Worm (Caenorhabditis elegans) whole organism, late embryonic: ENCODE results near the gene C34D1.4.

ENCODE experiments used
- C38D4.7 ChIP-seq: fragments of 200-800 bp; sonication (Bioruptor generic); optimal IDR thresholded peaks from 2 replicates; lab custom pipeline; 2018; ENCODE audit warnings: mild to moderate bottlenecking, missing genetic modification characterization, moderate library complexity, missing compliant biosample characterization
- Y22D7AL.16 ChIP-seq: sonication (generic microtip); optimal IDR thresholded peaks from 2 replicates; lab custom pipeline; 2016; ENCODE audit warnings: missing genetic modification characterization, missing compliant biosample characterization
- ahr-1 ChIP-seq: sonication (generic microtip); optimal IDR thresholded peaks from 2 replicates; lab custom pipeline; 2016; ENCODE audit warnings: missing genetic modification characterization, missing compliant biosample characterization
- ama-1 ChIP-seq: fragments of 150-350 bp; optimal IDR thresholded peaks from 2 replicates; lab custom pipeline; 2014
- ceh-14 ChIP-seq: sonication (generic microtip); optimal IDR thresholded peaks from 2 replicates; lab custom pipeline; 2016; ENCODE audit warnings: missing genotype, missing genetic modification characterization, missing compliant biosample characterization
- ceh-18 ChIP-seq: sonication (generic microtip); optimal IDR thresholded peaks from 2 replicates; lab custom pipeline; 2016; ENCODE audit warnings: missing genetic modification characterization, missing compliant biosample characterization
- ceh-24 ChIP-seq: sonication (generic microtip); optimal IDR thresholded peaks from 2 replicates; lab custom pipeline; 2016; ENCODE audit warnings: mild to moderate bottlenecking, missing genetic modification characterization, missing compliant biosample characterization
- ceh-30 ChIP-seq: fragments of 150-350 bp; optimal IDR thresholded peaks from 2 replicates; lab custom pipeline; 2014; ENCODE audit warnings: missing biosample characterization, missing genetic modification characterization
- ceh-45 ChIP-seq: fragments of 200-800 bp; sonication (Bioruptor generic); IDR thresholded peaks from 2 replicates; pipeline ENCODE4 v1.3.6; 2022; ENCODE audit warnings: missing genetic modification reagents, missing genetic modification characterization, missing compliant biosample characterization
- dmd-4 ChIP-seq: sonication (generic microtip); optimal IDR thresholded peaks from 2 replicates; lab custom pipeline; 2016; ENCODE audit warnings: borderline replicate concordance, missing genetic modification characterization, missing compliant biosample characterization
- elt-2 ChIP-seq: sonication (generic microtip); optimal IDR thresholded peaks from 2 replicates; lab custom pipeline; 2016; ENCODE audit warnings: missing genetic modification reagents, missing genetic modification characterization, missing compliant biosample characterization
- fkh-10 ChIP-seq: fragments of 150-350 bp; optimal IDR thresholded peaks from 2 replicates; lab custom pipeline; 2014; ENCODE audit warnings: missing biosample characterization, missing genetic modification reagents, missing genetic modification characterization
- hlh-30 ChIP-seq: sonication (generic microtip); optimal IDR thresholded peaks from 2 replicates; lab custom pipeline; 2017; ENCODE audit warnings: antibody characterized with exemption, missing genetic modification characterization, missing compliant biosample characterization; ENCODE audit not compliant: insufficient read depth
- hlh-8 ChIP-seq: sonication (generic microtip); optimal IDR thresholded peaks from 2 replicates; lab custom pipeline; 2016; ENCODE audit warnings: missing genotype, missing genetic modification characterization, missing compliant biosample characterization
- lin-11 ChIP-seq: fragments of 200-800 bp; sonication (Bioruptor generic); optimal IDR thresholded peaks from 2 replicates; lab custom pipeline; 2018; ENCODE audit warnings: mild to moderate bottlenecking, missing genetic modification characterization, missing compliant biosample characterization
- madf-2 ChIP-seq: sonication (generic microtip); optimal IDR thresholded peaks from 2 replicates; lab custom pipeline; 2017; ENCODE audit warnings: missing genetic modification characterization, missing compliant biosample characterization
- nfya-1 ChIP-seq: sonication (generic microtip); optimal IDR thresholded peaks from 2 replicates; lab custom pipeline; 2017; ENCODE audit warnings: missing genetic modification characterization, mild to moderate bottlenecking, missing compliant biosample characterization, antibody characterized with exemption, moderate library complexity
- nhr-232 ChIP-seq: sonication (generic microtip); optimal IDR thresholded peaks from 2 replicates; lab custom pipeline; 2016; ENCODE audit warnings: missing genetic modification characterization, missing compliant biosample characterization
- npax-4 ChIP-seq: sonication (generic microtip); optimal IDR thresholded peaks from 2 replicates; lab custom pipeline; 2016; ENCODE audit warnings: missing genetic modification characterization, missing compliant biosample characterization
- odd-2 ChIP-seq: sonication (generic microtip); optimal IDR thresholded peaks from 2 replicates; lab custom pipeline; 2017; ENCODE audit warnings: antibody characterized with exemption, mild to moderate bottlenecking, missing genetic modification characterization, missing compliant biosample characterization
- pax-1 ChIP-seq: fragments of 150-350 bp; optimal IDR thresholded peaks from 2 replicates; lab custom pipeline; 2014; ENCODE audit warnings: missing biosample characterization, missing genetic modification characterization
- pha-4 ChIP-seq: fragments of 150-350 bp; optimal IDR thresholded peaks from 2 replicates; lab custom pipeline; 2018; ENCODE audit warnings: missing biosample characterization, missing genetic modification reagents, missing genetic modification characterization
- pqm-1 ChIP-seq: sonication (generic microtip); optimal IDR thresholded peaks from 2 replicates; lab custom pipeline; 2016; ENCODE audit warnings: missing genetic modification characterization, missing compliant biosample characterization
- ref-2 ChIP-seq: sonication (generic microtip); optimal IDR thresholded peaks from 2 replicates; lab custom pipeline; 2016; ENCODE audit warnings: missing genetic modification characterization, missing compliant biosample characterization
- rnt-1 ChIP-seq: sonication (generic microtip); optimal IDR thresholded peaks from 2 replicates; lab custom pipeline; 2016; ENCODE audit warnings: missing genetic modification characterization, missing compliant biosample characterization
- sdc-2 ChIP-seq: sonication (generic microtip); optimal IDR thresholded peaks from 2 replicates; lab custom pipeline; 2016; ENCODE audit warnings: missing genotype, missing genetic modification characterization, missing compliant biosample characterization
- sox-2 ChIP-seq: fragments of 200-800 bp; sonication (Bioruptor generic); IDR thresholded peaks from 2 replicates; pipeline ENCODE4 v1.3.6; 2022; ENCODE audit warnings: missing genetic modification reagents, missing genetic modification characterization, missing compliant biosample characterization
- sox-4 ChIP-seq: sonication (generic microtip); optimal IDR thresholded peaks from 2 replicates; lab custom pipeline; 2017; ENCODE audit warnings: mild to moderate bottlenecking, missing genetic modification characterization, inconsistent platforms, missing compliant biosample characterization
- unc-3 ChIP-seq, 2 experiments: fragments of 200-800 bp in 1 of 2; sonication (Bioruptor generic) in 1 of 2; sonication (generic microtip) in 1 of 2; conservative IDR thresholded peaks in 1 of 2; optimal IDR thresholded peaks in 1 of 2; 2 replicates each; pipeline versions ENCODE4 v1.3.6 to Lab custom; 2016 to 2022; ENCODE audit warnings: missing compliant biosample characterization in 2 of 2, missing genetic modification characterization in 2 of 2, missing genetic modification reagents in 1 of 2
- unc-42 ChIP-seq: sonication (generic microtip); optimal IDR thresholded peaks from 2 replicates; lab custom pipeline; 2016; ENCODE audit warnings: missing genotype, missing genetic modification characterization, missing compliant biosample characterization
- unc-55 ChIP-seq: sonication (generic microtip); optimal IDR thresholded peaks from 2 replicates; lab custom pipeline; 2017; ENCODE audit warnings: missing biosample characterization, missing genetic modification reagents, missing genetic modification characterization
- ztf-16 ChIP-seq: sonication (generic microtip); optimal IDR thresholded peaks from 2 replicates; lab custom pipeline; 2017; ENCODE audit warnings: missing genetic modification characterization, missing compliant biosample characterization

The C34D1.4 gene

DNA sequence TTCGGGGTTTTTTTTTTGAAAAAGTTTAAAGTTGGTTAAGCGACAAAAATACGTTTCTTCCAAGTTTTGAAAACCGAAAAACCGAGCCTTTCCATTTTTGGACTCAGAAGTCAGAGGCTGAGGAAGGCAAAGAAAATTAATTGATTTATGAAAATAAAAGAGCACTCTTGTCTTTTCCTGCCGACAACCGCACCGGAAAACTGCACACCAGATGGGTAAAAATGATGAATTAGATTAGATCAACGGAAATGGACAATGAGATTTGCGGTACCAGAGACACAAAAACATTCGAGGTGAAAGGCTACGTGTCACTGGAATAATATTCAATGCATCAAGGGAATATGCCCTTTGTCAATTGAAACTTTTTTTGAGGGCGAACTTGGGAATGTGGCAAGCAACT, 35.4 kb upstream of the C34D1.4 start:
- TF ChIP-seq lin-11 (tag; lab: Kevin White, UChicago) = no peak
- TF ChIP-seq unc-42 (tag; lab: Kevin White, UChicago) = peak; percentile 73

DNA sequence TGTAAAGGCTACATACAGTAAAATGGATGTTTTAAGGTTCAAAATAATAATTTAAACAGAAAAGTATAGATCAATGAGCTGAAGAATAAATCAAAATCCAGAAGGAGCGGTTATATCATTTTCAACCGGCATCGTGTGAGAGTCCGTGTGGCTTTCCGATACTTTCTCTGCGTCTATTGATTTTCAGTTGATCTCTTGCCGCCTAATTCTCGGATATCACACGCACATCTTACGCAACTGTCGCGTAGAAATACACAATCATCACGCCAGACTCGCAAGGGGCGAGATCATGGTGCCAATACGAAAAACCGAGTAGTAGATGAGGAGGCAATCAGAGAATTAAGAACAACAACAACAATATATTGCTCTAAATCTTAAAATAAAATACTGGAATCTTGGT, 29.8 kb upstream of the C34D1.4 start:
- no peak for TF ChIP-seq sox-2 (GFP tag; lab: Robert Waterston, UW)
- TF ChIP-seq unc-55 (GFP tag; lab: Kevin White, UChicago) = peak; percentile 6
- TF ChIP-seq rnt-1 (tag; lab: Kevin White, UChicago) = no peak

DNA sequence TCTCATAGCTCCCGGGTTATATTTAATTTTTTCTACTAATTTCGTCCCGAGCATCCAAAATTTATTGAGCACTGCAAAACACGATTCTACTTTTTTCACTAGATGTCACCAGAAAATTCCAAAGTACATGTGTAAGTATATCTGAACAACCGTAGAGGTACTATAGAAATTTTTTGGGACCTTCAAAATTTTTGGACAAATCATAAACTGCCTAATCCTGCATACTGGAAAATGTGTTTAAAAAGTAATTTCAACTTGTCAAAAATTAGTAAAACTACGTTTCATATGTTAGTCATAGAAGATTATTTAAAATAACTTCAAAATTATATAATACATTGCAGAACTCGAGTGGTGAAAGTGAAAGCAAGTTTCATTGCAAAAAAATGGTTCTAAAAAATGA, 27.4 kb upstream of the C34D1.4 start:
- no peak for TF ChIP-seq ceh-45 (GFP tag; lab: Robert Waterston, UW)
- TF ChIP-seq hlh-8 (tag; lab: Kevin White, UChicago) = no peak
- TF ChIP-seq nfya-1 (tag; lab: Kevin White, UChicago) = no peak
- TF ChIP-seq unc-42 (tag; lab: Kevin White, UChicago) = no peak
- no peak for TF ChIP-seq dmd-4 (tag; lab: Kevin White, UChicago)
- TF ChIP-seq pqm-1 = no peak
- no peak for TF ChIP-seq ref-2
- TF ChIP-seq fkh-10 (GFP tag; lab: Kevin White, UChicago) = no peak
- no peak for TF ChIP-seq unc-3 (GFP tag; conservative IDR thresholded peaks at IDR 0.05; lab: Robert Waterston, UW)
- TF ChIP-seq unc-3 (tag; optimal IDR thresholded peaks at IDR 0.05; lab: Kevin White, UChicago) = no peak
- TF ChIP-seq hlh-30 = no peak
- TF ChIP-seq sox-2 (GFP tag; lab: Robert Waterston, UW) = no peak
- no peak for TF ChIP-seq ztf-16 (tag; lab: Kevin White, UChicago)
- no peak for TF ChIP-seq nhr-232 (tag; lab: Kevin White, UChicago)
- no peak for TF ChIP-seq odd-2
- no peak for TF ChIP-seq pax-1 (tag; lab: Kevin White, UChicago)
- no peak for TF ChIP-seq sdc-2 (tag; lab: Kevin White, UChicago)
- no peak for TF ChIP-seq ceh-14 (tag; lab: Kevin White, UChicago)
- TF ChIP-seq, all 69 proteins: peak for 0

ce11 chrV:13285284-13285683, 26.2 kb upstream of the C34D1.4 start:
- no peak for TF ChIP-seq ceh-30 (tag; lab: Kevin White, UChicago)
- TF ChIP-seq madf-2 = no peak
- TF ChIP-seq ama-1 (lab: Kevin White, UChicago) = no peak
- TF ChIP-seq C38D4.7 = no peak
- no peak for TF ChIP-seq Y22D7AL.16 (tag; lab: Kevin White, UChicago)
- no peak for TF ChIP-seq sdc-2 (tag; lab: Kevin White, UChicago)
- TF ChIP-seq pha-4 (tag; lab: Kevin White, UChicago) = no peak
- no peak for TF ChIP-seq elt-2 (tag; lab: Kevin White, UChicago)

DNA sequence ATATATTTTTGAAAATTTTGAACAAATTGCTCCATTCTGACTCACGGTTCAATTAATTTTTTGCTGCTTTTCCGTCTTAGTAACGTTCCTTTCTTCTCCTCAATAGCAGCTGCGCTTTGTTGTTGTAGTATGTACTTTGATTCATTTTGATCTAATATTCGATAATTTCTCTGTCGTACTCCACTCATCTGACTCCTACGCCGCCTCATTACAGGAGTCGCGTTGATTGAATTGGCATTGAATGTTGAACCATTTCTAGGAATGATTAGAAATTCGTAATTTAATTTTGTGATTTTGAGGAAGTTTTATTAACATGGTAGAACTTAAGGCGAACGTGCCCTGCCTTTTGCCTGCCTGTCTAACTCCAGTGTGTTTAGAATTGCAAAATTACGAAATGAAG, 23.8 kb upstream of the C34D1.4 start:
- TF ChIP-seq npax-4 (tag; lab: Kevin White, UChicago) (no peak), ceh-18 (tag; lab: Kevin White, UChicago) (no peak), sox-4 (no peak), ahr-1 (no peak), unc-42 (tag; lab: Kevin White, UChicago) (peak; percentile 70)

DNA sequence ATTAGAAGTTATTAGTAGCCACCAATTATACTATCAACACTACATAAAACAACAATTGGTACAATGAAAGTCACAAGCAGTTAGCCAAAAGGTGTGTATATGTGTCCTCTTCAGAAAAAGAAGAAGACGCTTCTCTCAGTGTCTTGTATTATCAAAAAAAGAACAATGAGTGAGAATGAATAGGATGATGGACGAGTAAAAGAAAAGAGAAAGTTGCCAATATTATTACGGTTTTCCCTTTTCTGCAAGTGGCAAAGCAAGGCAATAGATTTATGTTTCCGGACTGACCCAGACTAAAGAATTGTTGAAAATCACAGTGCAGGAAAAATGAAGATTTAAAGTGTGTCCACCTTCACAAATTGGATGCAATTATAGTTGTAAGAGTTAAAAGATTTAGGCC, 21.3 kb upstream of the C34D1.4 start:
- TF ChIP-seq fkh-10 (GFP tag; lab: Kevin White, UChicago) = no peak
- TF ChIP-seq ceh-24 (tag; lab: Kevin White, UChicago) = no peak
- no peak for TF ChIP-seq pax-1 (tag; lab: Kevin White, UChicago)
- no peak for TF ChIP-seq rnt-1 (tag; lab: Kevin White, UChicago)
- TF ChIP-seq, all 69 proteins: peak for 0
